Worm (Caenorhabditis elegans) whole organism, L3 larva: ENCODE data around the gene C05D12.2.

Experiments
- fkh-10 ChIP-seq: sonication (generic microtip); optimal IDR thresholded peaks from 2 replicates; lab custom pipeline; 2017; ENCODE audit warnings: missing biosample characterization, missing genetic modification reagents, missing genetic modification characterization
- fos-1 ChIP-seq: fragments of 150-350 bp; optimal IDR thresholded peaks from 2 replicates; lab custom pipeline; 2014; ENCODE audit warnings: missing biosample characterization, missing genetic modification characterization
- nhr-11 ChIP-seq: fragments of 150-350 bp; optimal IDR thresholded peaks from 2 replicates; lab custom pipeline; 2014; ENCODE audit warnings: missing biosample characterization, missing genetic modification characterization
- nhr-76 ChIP-seq: fragments of 150-350 bp; sonication (generic microtip); optimal IDR thresholded peaks from 5 replicates; lab custom pipeline; 2014; ENCODE audit warnings: missing biosample characterization, missing genetic modification characterization
- nhr-77 ChIP-seq: fragments of 150-350 bp; optimal IDR thresholded peaks from 2 replicates; lab custom pipeline; 2014; ENCODE audit warnings: missing biosample characterization, missing genetic modification characterization
- pha-4 ChIP-seq: fragments of 150-350 bp; optimal IDR thresholded peaks from 2 replicates; lab custom pipeline; 2014; ENCODE audit warnings: missing biosample characterization, missing genetic modification reagents, missing genetic modification characterization
- snpc-4 ChIP-seq: fragments of 150-350 bp; optimal IDR thresholded peaks from 2 replicates; lab custom pipeline; 2014; ENCODE audit warnings: missing biosample characterization, missing genetic modification characterization

DNA sequence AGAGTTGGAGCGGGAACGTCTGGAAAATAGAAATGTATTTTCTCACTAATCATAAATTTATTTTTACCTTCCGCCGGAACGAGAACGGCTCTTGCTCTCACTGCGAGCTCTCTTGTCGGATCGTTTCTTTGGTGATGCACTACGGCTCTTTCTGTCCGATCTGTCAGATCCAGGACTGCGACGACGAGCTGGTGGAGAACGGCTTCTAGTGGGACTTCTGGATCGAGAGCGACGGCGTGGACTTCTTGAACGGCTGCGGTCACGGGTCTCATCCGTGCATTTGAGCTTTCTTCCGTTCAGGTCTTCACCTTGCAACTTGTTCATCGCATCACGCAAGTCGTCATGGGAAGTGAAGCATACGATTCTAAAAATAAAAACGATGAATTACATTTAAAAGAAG lies 33.6 kb downstream of the C05D12.2 start:
- TF ChIP-seq fkh-10 (GFP tag; lab: Kevin White, UChicago) (no peak), nhr-76 (no peak), fos-1 (tag; lab: Kevin White, UChicago) (no peak), pha-4 (tag; lab: Kevin White, UChicago) (no peak), nhr-77 (tag; lab: Kevin White, UChicago) (no peak), snpc-4 (tag; lab: Kevin White, UChicago) (no peak), nhr-11 (no peak)
